Worm (Caenorhabditis elegans) whole organism, early embryonic: ENCODE data around the gene F30B5.11.
A peak's percentile ranks its signal among the peaks of the same experiment; 100 is the strongest.
"Not testable (repeated sequence)": the region's sequence is repeated elsewhere in the genome, so short reads cannot be mapped to it uniquely, and the experiment has no call there.

ENCODE experiments used
- B0310.2 ChIP-seq: sonication (generic microtip); optimal IDR thresholded peaks from 2 replicates; lab custom pipeline; 2016; ENCODE audit warnings: mild to moderate bottlenecking, missing genetic modification characterization, missing compliant biosample characterization
- F13C5.2 ChIP-seq: sonication (generic microtip); optimal IDR thresholded peaks from 2 replicates; lab custom pipeline; 2017; ENCODE audit warnings: mild to moderate bottlenecking, missing genetic modification characterization, inconsistent platforms, missing compliant biosample characterization
- aly-1 ChIP-seq: sonication (generic microtip); optimal IDR thresholded peaks from 2 replicates; lab custom pipeline; 2016; ENCODE audit warnings: missing genetic modification characterization, missing compliant biosample characterization
- ama-1 ChIP-seq: fragments of 150-350 bp; optimal IDR thresholded peaks from 2 replicates; lab custom pipeline; 2014
- ceh-13 ChIP-seq: fragments of 200-800 bp; sonication (Bioruptor generic); optimal IDR thresholded peaks from 2 replicates; lab custom pipeline; 2018; ENCODE audit warnings: mild to moderate bottlenecking, missing genetic modification characterization, missing compliant biosample characterization
- ceh-36 ChIP-seq: sonication (generic microtip); optimal IDR thresholded peaks from 2 replicates; lab custom pipeline; 2016; ENCODE audit warnings: missing genetic modification characterization, inconsistent platforms, missing compliant biosample characterization
- ets-7 ChIP-seq: sonication (generic microtip); optimal IDR thresholded peaks from 2 replicates; lab custom pipeline; 2016; ENCODE audit warnings: missing genotype, missing genetic modification characterization, missing compliant biosample characterization
- flt-1 ChIP-seq: fragments of 200-800 bp; sonication (Bioruptor generic); IDR thresholded peaks from 2 replicates; pipeline ENCODE4 v1.3.6; 2022; ENCODE audit warnings: missing genetic modification characterization, missing compliant biosample characterization
- hmbx-1 ChIP-seq: sonication (generic microtip); optimal IDR thresholded peaks from 2 replicates; lab custom pipeline; 2016; ENCODE audit warnings: mild to moderate bottlenecking, missing genetic modification characterization, missing compliant biosample characterization
- hmg-4 ChIP-seq: fragments of 200-800 bp; sonication (Bioruptor generic); optimal IDR thresholded peaks from 2 replicates; lab custom pipeline; 2018; ENCODE audit warnings: mild to moderate bottlenecking, missing genetic modification characterization, missing compliant biosample characterization
- hnd-1 ChIP-seq: sonication (generic microtip); optimal IDR thresholded peaks from 2 replicates; lab custom pipeline; 2016; ENCODE audit warnings: missing genetic modification characterization, missing compliant biosample characterization
- pes-1 ChIP-seq: fragments of 200-800 bp; sonication (Bioruptor generic); IDR thresholded peaks from 2 replicates; pipeline ENCODE4 v1.3.6; 2022; ENCODE audit warnings: missing genetic modification reagents, missing genetic modification characterization, missing compliant biosample characterization
- scrt-1 ChIP-seq: fragments of 200-800 bp; sonication (Bioruptor generic); IDR thresholded peaks from 2 replicates; pipeline ENCODE4 v1.3.6; 2022; ENCODE audit warnings: missing genetic modification characterization, missing compliant biosample characterization
- sea-1 ChIP-seq: fragments of 200-800 bp; sonication (Bioruptor generic); conservative IDR thresholded peaks from 2 replicates; pipeline ENCODE4 v1.3.6; 2022; ENCODE audit warnings: missing genetic modification characterization, missing compliant biosample characterization
- tbx-11 ChIP-seq: fragments of 200-800 bp; sonication (Bioruptor generic); IDR thresholded peaks from 2 replicates; pipeline ENCODE4 v1.3.6; 2022; ENCODE audit warnings: missing genetic modification characterization, missing compliant biosample characterization
- tbx-37 ChIP-seq: fragments of 200-800 bp; sonication (Bioruptor generic); conservative IDR thresholded peaks from 2 replicates; pipeline ENCODE4 v1.3.6; 2022; ENCODE audit warnings: missing genetic modification reagents, missing genetic modification characterization, missing compliant biosample characterization
- tra-4 ChIP-seq: sonication (generic microtip); optimal IDR thresholded peaks from 2 replicates; lab custom pipeline; 2017; ENCODE audit warnings: missing genetic modification characterization, missing compliant biosample characterization

The F30B5.11 gene

ce11 chrIV:4212733-4213132, 7.2 kb downstream of the F30B5.11 start:
- TF ChIP-seq F13C5.2 (tag; lab: Kevin White, UChicago) (no peak), aly-1 (tag; lab: Kevin White, UChicago) (no peak), tbx-37 (no peak), hmbx-1 (tag; lab: Kevin White, UChicago) (no peak), ceh-13 (GFP tag; lab: Kevin White, UChicago) (no peak), flt-1 (GFP tag; lab: Robert Waterston, UW) (no peak), B0310.2 (tag; lab: Kevin White, UChicago) (no peak)

- no peak for TF ChIP-seq flt-1 (GFP tag; lab: Robert Waterston, UW)
Observed at ce11 chrIV:4210868-4211267, 9.0 kb downstream of the F30B5.11 start.

ce11 chrIV:4209084-4209483, 10.8 kb downstream of the F30B5.11 start:
- TF ChIP-seq tbx-11 (GFP tag; lab: Robert Waterston, UW) (no peak), sea-1 (GFP tag; lab: Robert Waterston, UW) (no peak), scrt-1 (GFP tag; lab: Robert Waterston, UW) (no peak), aly-1 (tag; lab: Kevin White, UChicago) (no peak), flt-1 (GFP tag; lab: Robert Waterston, UW) (no peak)

- TF ChIP-seq F13C5.2 (tag; lab: Kevin White, UChicago) (no peak), tbx-37 (no peak), aly-1 (tag; lab: Kevin White, UChicago) (no peak), ceh-13 (GFP tag; lab: Kevin White, UChicago) (no peak), tbx-11 (GFP tag; lab: Robert Waterston, UW) (no peak), tra-4 (tag; lab: Kevin White, UChicago) (no peak), hnd-1 (tag; lab: Kevin White, UChicago) (no peak), B0310.2 (tag; lab: Kevin White, UChicago) (no peak), sea-1 (GFP tag; lab: Robert Waterston, UW) (no peak), ceh-36 (tag; lab: Kevin White, UChicago) (no peak), scrt-1 (GFP tag; lab: Robert Waterston, UW) (no peak), ets-7 (no peak), hmbx-1 (tag; lab: Kevin White, UChicago) (no peak)
Observed at ce11 chrIV:4207088-4207487, 12.8 kb downstream of the F30B5.11 start, which contains the start of gene osgn-1. Gene osgn-1 (plus strand): TSS chrIV:4207388.

ce11 chrIV:4204275-4204674, 15.6 kb downstream of the F30B5.11 start, which contains the start of gene pax-2:
Gene pax-2 (minus strand): TSS chrIV:4204375.
- no peak for TF ChIP-seq tbx-37
- no peak for TF ChIP-seq ceh-13 (GFP tag; lab: Kevin White, UChicago)
- no peak for TF ChIP-seq ceh-36 (tag; lab: Kevin White, UChicago)
- no peak for TF ChIP-seq ets-7
- TF ChIP-seq scrt-1 (GFP tag; lab: Robert Waterston, UW) = no peak
- TF ChIP-seq aly-1 (tag; lab: Kevin White, UChicago) = no peak
- TF ChIP-seq B0310.2 (tag; lab: Kevin White, UChicago) = no peak
- no peak for TF ChIP-seq sea-1 (GFP tag; lab: Robert Waterston, UW)
- TF ChIP-seq F13C5.2 (tag; lab: Kevin White, UChicago) = no peak
- no peak for TF ChIP-seq pes-1 (GFP tag; lab: Robert Waterston, UW)
- TF ChIP-seq hnd-1 (tag; lab: Kevin White, UChicago) = no peak
- TF ChIP-seq tbx-11 (GFP tag; lab: Robert Waterston, UW) = no peak
- no peak for TF ChIP-seq hmbx-1 (tag; lab: Kevin White, UChicago)
- TF ChIP-seq hmg-4 = no peak
- TF ChIP-seq tra-4 (tag; lab: Kevin White, UChicago) = no peak
- TF ChIP-seq ama-1 (lab: Kevin White, UChicago) = no peak
- no peak for TF ChIP-seq flt-1 (GFP tag; lab: Robert Waterston, UW)

- TF ChIP-seq ceh-13 (GFP tag; lab: Kevin White, UChicago); ceh-36 (tag; lab: Kevin White, UChicago); tra-4 (tag; lab: Kevin White, UChicago): not testable (repeated sequence)
Observed at ce11 chrIV:4197167-4197566, 22.7 kb downstream of the F30B5.11 start, which contains the start of gene cyp-25A6. Gene cyp-25A6 (plus strand): TSS chrIV:4197467.

ce11 chrIV:4196729-4197128, 23.2 kb downstream of the F30B5.11 start, which contains the start of gene K06B9.6:
Gene K06B9.6 (minus strand): TSS chrIV:4196829.
- TF ChIP-seq ama-1 (lab: Kevin White, UChicago); ceh-13 (GFP tag; lab: Kevin White, UChicago); tra-4 (tag; lab: Kevin White, UChicago): not testable (repeated sequence)

- TF ChIP-seq ets-7; tra-4 (tag; lab: Kevin White, UChicago); ama-1 (lab: Kevin White, UChicago): not testable (repeated sequence)
Observed at ce11 chrIV:4186099-4186498, 33.8 kb downstream of the F30B5.11 start, which contains the start of gene K08D10.11. Gene K08D10.11 (minus strand): TSS chrIV:4186199.

- peak; percentile 4 for TF ChIP-seq ama-1 (lab: Kevin White, UChicago)
- TF ChIP-seq F13C5.2 (tag; lab: Kevin White, UChicago) = no peak
Observed at ce11 chrIV:4178424-4178823, 41.5 kb downstream of the F30B5.11 start, which contains the start of gene tsen-34. Gene tsen-34 (plus strand): TSS chrIV:4178457.
